Worm (Caenorhabditis elegans): ENCODE data around the gene srbc-21.

Gene srbc-21

DNA sequence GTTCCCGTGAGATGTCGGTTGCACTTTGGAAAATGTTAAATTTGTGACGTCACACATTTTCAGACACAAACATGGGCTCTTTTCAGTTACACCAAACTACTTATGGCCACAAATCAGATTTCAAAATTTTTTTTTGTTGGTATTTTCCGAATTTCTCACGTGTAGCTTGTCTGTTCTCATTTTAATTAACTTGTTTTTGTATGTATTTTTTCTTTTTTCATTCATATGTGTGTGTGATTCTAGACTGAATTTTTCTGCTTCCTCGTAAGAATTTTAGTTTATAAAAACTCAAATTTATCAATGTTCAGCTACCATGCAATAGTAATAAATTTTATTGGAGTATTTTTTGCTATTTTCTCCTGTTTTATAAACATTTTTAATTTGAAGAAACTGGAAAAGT, 1.5 kb downstream of the srbc-21 start, which contains the start of gene srbc-22:
TSS of gene srbc-22 (plus strand) at position 301 of the 400 bp plus-strand sequence.
- TF ChIP-seq lin-11 (tag; optimal IDR thresholded peaks at IDR 0.05) = no peak
- no peak for TF ChIP-seq ceh-22 (tag; optimal IDR thresholded peaks at IDR 0.05)
- no peak for TF ChIP-seq nfya-1 (tag; optimal IDR thresholded peaks at IDR 0.05)
- no peak for TF ChIP-seq pros-1 (tag; optimal IDR thresholded peaks at IDR 0.05)
- TF ChIP-seq nhr-11 (tag; optimal IDR thresholded peaks at IDR 0.05) = no peak
- no peak for TF ChIP-seq sox-4 (tag; optimal IDR thresholded peaks at IDR 0.05)
- TF ChIP-seq ahr-1 (tag; optimal IDR thresholded peaks at IDR 0.05) = no peak
- TF ChIP-seq ceh-31 (tag; optimal IDR thresholded peaks at IDR 0.05) = no peak
- no peak for TF ChIP-seq npax-4 (tag; optimal IDR thresholded peaks at IDR 0.05)
- TF ChIP-seq ceh-9 (tag; optimal IDR thresholded peaks at IDR 0.05) = no peak
- TF ChIP-seq unc-86 (tag; optimal IDR thresholded peaks at IDR 0.05) = no peak

- TF ChIP-seq hlh-6 (tag; optimal IDR thresholded peaks at IDR 0.05) = no peak
- no peak for TF ChIP-seq pha-4 (tag; optimal IDR thresholded peaks at IDR 0.05)
- TF ChIP-seq K02D7.2 (tag; optimal IDR thresholded peaks at IDR 0.05) = no peak
- TF ChIP-seq pha-2 (tag; optimal IDR thresholded peaks at IDR 0.05) = no peak
- no peak for TF ChIP-seq unc-86 (tag; optimal IDR thresholded peaks at IDR 0.05)
- TF ChIP-seq Y22D7AL.16 (tag; optimal IDR thresholded peaks at IDR 0.05) = no peak
- no peak for TF ChIP-seq syd-9 (tag; optimal IDR thresholded peaks at IDR 0.05)
- no peak for TF ChIP-seq dve-1 (tag; optimal IDR thresholded peaks at IDR 0.05)
- TF ChIP-seq F13H6.1 (tag; optimal IDR thresholded peaks at IDR 0.05) = no peak
- TF ChIP-seq madf-2 (tag; optimal IDR thresholded peaks at IDR 0.05) = no peak
- no peak for TF ChIP-seq nhr-11 (tag; optimal IDR thresholded peaks at IDR 0.05)
- TF ChIP-seq che-1 (tag; optimal IDR thresholded peaks at IDR 0.05) = no peak
- no peak for TF ChIP-seq unc-55 (GFP tag; optimal IDR thresholded peaks at IDR 0.05)
- no peak for TF ChIP-seq ttx-3 (tag; optimal IDR thresholded peaks at IDR 0.05)
- no peak for TF ChIP-seq nfya-1 (tag; optimal IDR thresholded peaks at IDR 0.05)
Measured at ce11 chrV:2159331-2159730, 4.0 kb downstream of the srbc-21 start, which contains the start of gene C45H4.14. TSS of gene C45H4.14 (minus strand) at chrV:2159431.

ce11 chrV:2163735-2164134, 8.4 kb downstream of the srbc-21 start, which contains the start of gene str-255:
TSS of gene str-255 (minus strand) at chrV:2163835.
- TF ChIP-seq ceh-31 (tag; optimal IDR thresholded peaks at IDR 0.05) (no peak), pha-4 (tag; optimal IDR thresholded peaks at IDR 0.05) (no peak), ceh-18 (tag; optimal IDR thresholded peaks at IDR 0.05) (no peak), pqm-1 (tag; optimal IDR thresholded peaks at IDR 0.05) (no peak), K02D7.2 (tag; optimal IDR thresholded peaks at IDR 0.05) (no peak), ama-1 (optimal IDR thresholded peaks at IDR 0.05) (no peak), lim-6 (tag; optimal IDR thresholded peaks at IDR 0.05) (no peak), hlh-13 (GFP tag; optimal IDR thresholded peaks at IDR 0.05) (no peak), elt-2 (tag; optimal IDR thresholded peaks at IDR 0.05) (no peak), F13H6.1 (tag; optimal IDR thresholded peaks at IDR 0.05) (no peak)

DNA sequence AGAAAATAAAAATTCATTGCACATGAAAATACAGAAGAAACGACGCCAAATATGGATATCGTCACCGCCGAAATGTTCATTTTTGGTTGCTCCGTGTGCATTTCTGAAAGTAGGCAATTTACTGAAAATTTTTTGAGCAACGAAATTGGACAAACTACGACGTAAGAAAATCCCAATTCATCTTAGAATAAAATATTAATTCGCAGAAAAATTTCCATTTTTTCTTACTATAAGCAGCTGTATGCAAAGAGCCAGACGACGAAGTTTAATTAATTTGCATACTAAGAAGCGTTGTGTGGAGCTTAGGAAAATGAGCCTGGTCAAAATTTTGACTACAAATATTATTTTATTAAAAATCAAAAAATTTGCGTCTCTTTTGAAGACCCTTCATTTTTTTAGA, 11.3 kb downstream of the srbc-21 start, which contains the start of gene srbc-19:
TSS of gene srbc-19 (minus strand) at position 101 of the 400 bp plus-strand sequence.
- TF ChIP-seq zip-5 (tag; optimal IDR thresholded peaks at IDR 0.05) (no peak), ceh-45 (GFP tag; IDR thresholded peaks at IDR 0.05) (no peak), pha-4 (tag; optimal IDR thresholded peaks at IDR 0.05) (no peak), ceh-30 (tag; optimal IDR thresholded peaks at IDR 0.05) (no peak), unc-86 (tag; optimal IDR thresholded peaks at IDR 0.05) (no peak), fkh-10 (GFP tag; optimal IDR thresholded peaks at IDR 0.05) (no peak), sox-4 (tag; optimal IDR thresholded peaks at IDR 0.05) (no peak), elt-2 (tag; optimal IDR thresholded peaks at IDR 0.05) (no peak), ceh-24 (tag; optimal IDR thresholded peaks at IDR 0.05) (no peak)

ce11 chrV:2174465-2174864, 19.1 kb downstream of the srbc-21 start:
- no peak for TF ChIP-seq unc-86 (tag; optimal IDR thresholded peaks at IDR 0.05)
